Worm (Caenorhabditis elegans): ENCODE results near the gene F26H11.4.

The F26H11.4 gene

DNA sequence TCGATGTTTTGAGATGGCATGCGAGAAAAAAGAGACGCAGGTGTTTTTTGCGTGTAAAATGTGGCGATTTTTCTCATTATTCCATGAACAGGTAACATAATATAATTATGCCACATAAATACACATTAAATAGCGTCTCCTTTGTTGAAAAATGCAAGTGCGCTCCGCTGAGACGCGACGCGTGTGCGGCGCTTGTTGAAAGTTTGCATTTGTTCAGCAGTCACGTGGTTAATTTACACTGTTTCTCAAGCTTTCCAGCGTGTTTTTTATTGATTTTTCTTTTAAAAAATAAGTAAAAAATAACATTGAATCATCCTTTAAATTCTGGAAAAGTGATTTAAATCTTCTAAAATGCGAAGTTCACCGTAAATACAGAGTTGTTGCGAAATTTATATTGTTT is 8.8 kb upstream of the F26H11.4 start:
- no peak for TF ChIP-seq pha-4 (tag; optimal IDR thresholded peaks at IDR 0.05)
- no peak for TF ChIP-seq repo-1 (tag; optimal IDR thresholded peaks at IDR 0.05)
- peak; percentile 41 for TF ChIP-seq dpl-1 (GFP tag; optimal IDR thresholded peaks at IDR 0.05)
- no peak for TF ChIP-seq him-1 (tag; optimal IDR thresholded peaks at IDR 0.05)
- TF ChIP-seq F37B4.10 (GFP tag; IDR thresholded peaks at IDR 0.05), result no peak
- TF ChIP-seq let-526 (GFP tag; IDR thresholded peaks at IDR 0.05), result no peak
- TF ChIP-seq ztf-26 (tag; optimal IDR thresholded peaks at IDR 0.05), result peak; percentile 73
- no peak for TF ChIP-seq atf-7 (tag; optimal IDR thresholded peaks at IDR 0.05)
- no peak for TF ChIP-seq ama-1 (optimal IDR thresholded peaks at IDR 0.05)
- peak in 1 of 2 experiments; percentile 5 for TF ChIP-seq ama-1 (GFP tag; optimal IDR thresholded peaks at IDR 0.05)
- TF ChIP-seq attf-5 (GFP tag; optimal IDR thresholded peaks at IDR 0.05), result peak; percentile 94
- peak; percentile 15 for TF ChIP-seq snpc-3.4 (tag; optimal IDR thresholded peaks at IDR 0.05)
- TF ChIP-seq rec-8 (tag; optimal IDR thresholded peaks at IDR 0.05), result no peak
- TF ChIP-seq egrh-3 (GFP tag; IDR thresholded peaks at IDR 0.05), result no peak
- 0 out of 2 replicates have a peak, but pooled peaks have one; percentile 26 for TF ChIP-seq B0336.3 (GFP tag; IDR thresholded peaks at IDR 0.05)
- peak; percentile 34; the same call in 1 of the 2 replicates for TF ChIP-seq F33H1.4 (GFP tag; IDR thresholded peaks at IDR 0.05)
- no peak for TF ChIP-seq Y53F4B.3 (GFP tag; IDR thresholded peaks at IDR 0.05)
- peak; percentile 34 for TF ChIP-seq tlf-1 (GFP tag; optimal IDR thresholded peaks at IDR 0.05)
- no peak for TF ChIP-seq hrde-1 (tag; optimal IDR thresholded peaks at IDR 0.05; ENCODE audit: borderline replicate concordance)
- no peak for TF ChIP-seq snpc-1.1 (tag; optimal IDR thresholded peaks at IDR 0.05; ENCODE audit: insufficient read depth)
- TF ChIP-seq mes-4 (tag; optimal IDR thresholded peaks at IDR 0.05), result no peak
- TF ChIP-seq cebp-2 (GFP tag; IDR thresholded peaks at IDR 0.05), result no peak
- TF ChIP-seq hsf-1 (GFP tag; IDR thresholded peaks at IDR 0.05), result no peak
- no peak for TF ChIP-seq hmg-20 (GFP tag; IDR thresholded peaks at IDR 0.05)
- no peak for TF ChIP-seq gei-17 (GFP tag; optimal IDR thresholded peaks at IDR 0.05)
- TF ChIP-seq hlh-12 (tag; optimal IDR thresholded peaks at IDR 0.05), result no peak
- peak; percentile 68 for TF ChIP-seq lin-54 (GFP tag; optimal IDR thresholded peaks at IDR 0.05)
- TF ChIP-seq ztf-18 (tag; optimal IDR thresholded peaks at IDR 0.05), result peak; percentile 28
- no peak for TF ChIP-seq attf-3 (GFP tag; conservative IDR thresholded peaks at IDR 0.05)
- TF ChIP-seq C06A6.2 (GFP tag; conservative IDR thresholded peaks at IDR 0.05), result no peak
- no peak for TF ChIP-seq madf-6 (GFP tag; IDR thresholded peaks at IDR 0.05)
- TF ChIP-seq ZK185.1 (tag; optimal IDR thresholded peaks at IDR 0.05; ENCODE audit: poor library complexity, severe bottlenecking), result peak; percentile 60
- TF ChIP-seq tbp1 (GFP tag; optimal IDR thresholded peaks at IDR 0.05), result peak; percentile 3
- no peak for TF ChIP-seq B0261.1 (tag; optimal IDR thresholded peaks at IDR 0.05)
- TF ChIP-seq ccch-3 (GFP tag; optimal IDR thresholded peaks at IDR 0.05), result no peak
- peak; percentile 49 for TF ChIP-seq nhr-80 (tag; optimal IDR thresholded peaks at IDR 0.05)
- peak; percentile 95 for TF ChIP-seq mcd-1 (GFP tag; IDR thresholded peaks at IDR 0.05)
- TF ChIP-seq egl-18 (GFP tag; IDR thresholded peaks at IDR 0.05), result no peak
- TF ChIP-seq somi-1 (GFP tag; optimal IDR thresholded peaks at IDR 0.05), result no peak
- no peak for TF ChIP-seq Y56A3A.18 (GFP tag; IDR thresholded peaks at IDR 0.05)
- TF ChIP-seq cebp-1 (GFP tag; IDR thresholded peaks at IDR 0.05), result peak; percentile 29; the same call in 1 of the 2 replicates
- TF ChIP-seq cebp-1 (tag; optimal IDR thresholded peaks at IDR 0.05), result peak; percentile 84
- 0 out of 2 replicates have a peak, but pooled peaks have one; percentile 32 for TF ChIP-seq K11D2.4 (GFP tag; IDR thresholded peaks at IDR 0.05)
- TF ChIP-seq athp-1 (tag; optimal IDR thresholded peaks at IDR 0.05), result no peak
- peak; percentile 54 for TF ChIP-seq hmg-1.2 (GFP tag; IDR thresholded peaks at IDR 0.05)
- no peak for TF ChIP-seq snpc-1.3 (tag; optimal IDR thresholded peaks at IDR 0.05; ENCODE audit: insufficient read depth)
- TF ChIP-seq nhr-90 (tag; optimal IDR thresholded peaks at IDR 0.05), result no peak
- TF ChIP-seq ekl-4 (GFP tag; IDR thresholded peaks at IDR 0.05), result peak; percentile 83
- TF ChIP-seq fkh-3 (tag; optimal IDR thresholded peaks at IDR 0.05), result no peak
- no peak for TF ChIP-seq lsl-1 (GFP tag; optimal IDR thresholded peaks at IDR 0.05)

Measured in whole organism, young adult.